Fruit fly (Drosophila melanogaster) whole organism, embryonic: Measurements from ENCODE around the gene ND-B16.6.
A peak's percentile ranks its signal among the peaks of the same experiment; 100 is the strongest.

ENCODE experiments used
- CG10147 ChIP-seq: fragments of 200-800 bp; sonication (Bioruptor generic); optimal IDR thresholded peaks from 2 replicates; lab custom pipeline; 2019; ENCODE audit warnings: missing biosample characterization, mild to moderate bottlenecking, missing genetic modification characterization, moderate library complexity
- CG10431 ChIP-seq: fragments of 200-800 bp; sonication (Bioruptor generic); optimal IDR thresholded peaks from 3 replicates; lab custom pipeline; 2018; ENCODE audit warnings: missing biosample characterization, mild to moderate bottlenecking, missing genetic modification characterization
- CG11456 ChIP-seq: fragments of 200-800 bp; sonication (Bioruptor generic); IDR thresholded peaks from 3 replicates; pipeline ENCODE4 v1.3.6; 2022; ENCODE audit warnings: missing biosample characterization, missing genetic modification characterization
- CG11695 ChIP-seq: fragments of 200-800 bp; sonication (Bioruptor generic); IDR thresholded peaks from 3 replicates; pipeline ENCODE4 v1.3.6; 2022; ENCODE audit warnings: missing biosample characterization, missing genetic modification characterization
- CG11696 ChIP-seq: fragments of 200-800 bp; sonication (Bioruptor generic); IDR thresholded peaks from 2 replicates; pipeline ENCODE4 v1.3.6; 2022; ENCODE audit warnings: missing biosample characterization, missing genetic modification characterization
- CG12391 ChIP-seq: fragments of 200-800 bp; sonication (Bioruptor generic); optimal IDR thresholded peaks from 3 replicates; lab custom pipeline; 2018; ENCODE audit warnings: missing biosample characterization, mild to moderate bottlenecking, missing genetic modification characterization, moderate library complexity
- CG13123 ChIP-seq: fragments of 200-800 bp; sonication (Bioruptor generic); optimal IDR thresholded peaks from 2 replicates; lab custom pipeline; 2016; ENCODE audit warnings: missing biosample characterization, missing genetic modification characterization
- CG15011 ChIP-seq: fragments of 200-800 bp; sonication (Bioruptor generic); optimal IDR thresholded peaks from 3 replicates; lab custom pipeline; 2018; ENCODE audit warnings: missing biosample characterization, mild to moderate bottlenecking, missing genetic modification characterization
- CG17359 ChIP-seq: fragments of 200-800 bp; sonication (Bioruptor generic); optimal IDR thresholded peaks from 3 replicates; lab custom pipeline; 2018; ENCODE audit warnings: missing biosample characterization, mild to moderate bottlenecking, missing genetic modification characterization, moderate library complexity
- CG1832 ChIP-seq: fragments of 200-800 bp; sonication (Bioruptor generic); optimal IDR thresholded peaks from 2 replicates; lab custom pipeline; 2017; ENCODE audit warnings: missing biosample characterization, mild to moderate bottlenecking, missing genetic modification characterization, inconsistent platforms
- CG2712 ChIP-seq: fragments of 200-800 bp; optimal IDR thresholded peaks from 3 replicates; lab custom pipeline; 2019; ENCODE audit warnings: missing biosample characterization, mild to moderate bottlenecking, missing genetic modification characterization, moderate library complexity
- CG3407 ChIP-seq: fragments of 200-800 bp; sonication (Bioruptor generic); optimal IDR thresholded peaks from 2 replicates; lab custom pipeline; 2018; ENCODE audit warnings: missing biosample characterization, mild to moderate bottlenecking, missing genetic modification characterization
- CG34422 ChIP-seq: fragments of 200-800 bp; sonication (Bioruptor generic); IDR thresholded peaks from 3 replicates; pipeline ENCODE4 v1.3.6; 2022; ENCODE audit warnings: missing biosample characterization, missing genetic modification characterization
- CG4820 ChIP-seq: fragments of 200-800 bp; sonication (Bioruptor generic); optimal IDR thresholded peaks from 3 replicates; lab custom pipeline; 2016; ENCODE audit warnings: missing biosample characterization, missing genetic modification characterization
- CG6765 ChIP-seq: fragments of 200-800 bp; sonication (Bioruptor generic); optimal IDR thresholded peaks from 3 replicates; lab custom pipeline; 2017; ENCODE audit warnings: missing biosample characterization, mild to moderate bottlenecking, missing genetic modification characterization
- CG6791 ChIP-seq: fragments of 200-800 bp; sonication (Bioruptor generic); IDR thresholded peaks from 3 replicates; pipeline ENCODE4 v1.3.6; 2022; ENCODE audit warnings: missing biosample characterization, missing genetic modification characterization; ENCODE audit not compliant: partially characterized antibody
- CG7271 ChIP-seq: fragments of 200-800 bp; sonication (Bioruptor generic); optimal IDR thresholded peaks from 2 replicates; lab custom pipeline; 2018; ENCODE audit warnings: missing biosample characterization, mild to moderate bottlenecking, missing genetic modification characterization, moderate library complexity
- CG7963 ChIP-seq: fragments of 200-800 bp; sonication (Bioruptor generic); IDR thresholded peaks from 3 replicates; pipeline ENCODE4 v1.3.6; 2022; ENCODE audit warnings: missing biosample characterization, missing genetic modification characterization; ENCODE audit not compliant: partially characterized antibody
- CG8089 ChIP-seq: fragments of 200-800 bp; sonication (Bioruptor generic); optimal IDR thresholded peaks from 3 replicates; lab custom pipeline; 2016; ENCODE audit warnings: missing biosample characterization, missing genetic modification characterization
- CG8924 ChIP-seq: fragments of 200-800 bp; optimal IDR thresholded peaks from 3 replicates; lab custom pipeline; 2019; ENCODE audit warnings: missing biosample characterization, mild to moderate bottlenecking, missing genetic modification characterization, moderate library complexity
- Deaf1 ChIP-seq: fragments of 200-800 bp; optimal IDR thresholded peaks from 3 replicates; lab custom pipeline; 2019; ENCODE audit warnings: missing biosample characterization, mild to moderate bottlenecking, missing genetic modification characterization, moderate library complexity
- Drgx ChIP-seq: fragments of 200-800 bp; sonication (Bioruptor generic); IDR thresholded peaks from 2 replicates; pipeline ENCODE4 v1.3.6; 2022; ENCODE audit warnings: missing biosample characterization, missing genetic modification characterization
- E2f1 ChIP-seq: fragments of 200-800 bp; sonication (Bioruptor generic); IDR thresholded peaks from 2 replicates; pipeline ENCODE4 v1.3.6; 2022; ENCODE audit warnings: missing biosample characterization, missing genetic modification characterization
- Ets65A ChIP-seq: fragments of 200-800 bp; sonication (Bioruptor generic); peaks from one replicate; lab custom pipeline; 2016; ENCODE audit warnings: missing biosample characterization, missing genetic modification characterization
- Lhr ChIP-seq: fragments of 200-800 bp; sonication (Bioruptor generic); optimal IDR thresholded peaks from 3 replicates; lab custom pipeline; 2017; ENCODE audit warnings: mild to moderate bottlenecking, missing biosample characterization, missing genetic modification reagents, missing genetic modification characterization
- Lpt ChIP-seq: fragments of >200 bp; optimal IDR thresholded peaks from 2 replicates; lab custom pipeline; 2018; ENCODE audit warnings: missing biosample characterization, missing genetic modification characterization
- Meics ChIP-seq: fragments of 200-800 bp; sonication (Bioruptor generic); optimal IDR thresholded peaks from 2 replicates; lab custom pipeline; 2017; ENCODE audit warnings: missing biosample characterization, mild to moderate bottlenecking, missing genetic modification characterization
- Tbp ChIP-seq: fragments of >200 bp; optimal IDR thresholded peaks from 2 replicates; lab custom pipeline; 2018; ENCODE audit warnings: missing biosample characterization, missing genetic modification characterization
- cg ChIP-seq: fragments of 200-800 bp; sonication (Bioruptor generic); optimal IDR thresholded peaks from 3 replicates; lab custom pipeline; 2019; ENCODE audit warnings: missing biosample characterization, mild to moderate bottlenecking, missing genetic modification characterization, moderate library complexity
- chm ChIP-seq: fragments of 200-800 bp; sonication (Bioruptor generic); IDR thresholded peaks from 2 replicates; pipeline ENCODE4 v1.3.6; 2022; ENCODE audit warnings: missing biosample characterization, missing genetic modification characterization
- crol ChIP-seq: fragments of 200-800 bp; sonication (Bioruptor generic); IDR thresholded peaks from 2 replicates; pipeline ENCODE4 v1.3.6; 2022; ENCODE audit warnings: missing biosample characterization, missing genetic modification characterization
- exex ChIP-seq: fragments of 200-800 bp; sonication (Bioruptor generic); optimal IDR thresholded peaks from 4 replicates; lab custom pipeline; 2018; ENCODE audit warnings: missing biosample characterization, mild to moderate bottlenecking, missing genetic modification characterization, moderate library complexity
- gcm2 ChIP-seq: fragments of 200-800 bp; sonication (Bioruptor generic); optimal IDR thresholded peaks from 2 replicates; lab custom pipeline; 2016; ENCODE audit warnings: missing biosample characterization, missing genetic modification characterization
- grn ChIP-seq: fragments of 200-800 bp; sonication (Bioruptor generic); optimal IDR thresholded peaks from 3 replicates; lab custom pipeline; 2017; ENCODE audit warnings: missing biosample characterization, missing genetic modification characterization
- hkb ChIP-seq, 2 experiments: fragments of 200-800 bp in 1 of 2; fragments of >200 bp in 1 of 2; sonication (Bioruptor generic) in 1 of 2; IDR thresholded peaks in 1 of 2; optimal IDR thresholded peaks in 1 of 2; 2 replicates each; pipeline versions ENCODE4 v1.3.6 to Lab custom; 2017 to 2022; ENCODE audit warnings: missing biosample characterization in 1 of 2, missing genetic modification characterization in 1 of 2
- inv ChIP-seq: fragments of 200-800 bp; sonication (Bioruptor generic); IDR thresholded peaks from 2 replicates; pipeline ENCODE4 v1.3.6; 2022; ENCODE audit warnings: missing biosample characterization, missing genetic modification characterization; ENCODE audit not compliant: partially characterized antibody
- lab ChIP-seq: fragments of 200-800 bp; sonication (Bioruptor generic); optimal IDR thresholded peaks from 3 replicates; lab custom pipeline; 2017; ENCODE audit warnings: missing biosample characterization, missing genetic modification characterization, mild to moderate bottlenecking, moderate library complexity, missing genetic modification reagents
- nom ChIP-seq: fragments of 200-800 bp; sonication (Bioruptor generic); optimal IDR thresholded peaks from 2 replicates; lab custom pipeline; 2017; ENCODE audit warnings: missing biosample characterization, missing genetic modification characterization, mild to moderate bottlenecking, moderate library complexity, missing genetic modification reagents
- sens-2 ChIP-seq: fragments of 200-800 bp; sonication (Bioruptor generic); IDR thresholded peaks from 2 replicates; pipeline ENCODE4 v1.3.6; 2022; ENCODE audit warnings: missing biosample characterization, missing genetic modification characterization
- shn ChIP-seq: fragments of 200-800 bp; sonication (Bioruptor generic); optimal IDR thresholded peaks from 3 replicates; lab custom pipeline; 2016; ENCODE audit warnings: missing biosample characterization, missing genetic modification characterization
- so ChIP-seq: fragments of 200-800 bp; sonication (Bioruptor generic); IDR thresholded peaks from 3 replicates; pipeline ENCODE4 v1.3.6; 2022; ENCODE audit warnings: missing biosample characterization, missing genetic modification characterization
- sug ChIP-seq: fragments of 200-800 bp; optimal IDR thresholded peaks from 2 replicates; lab custom pipeline; 2019; ENCODE audit warnings: missing biosample characterization, mild to moderate bottlenecking, missing genetic modification characterization, moderate library complexity
- unpg ChIP-seq: fragments of 200-800 bp; sonication (Bioruptor generic); optimal IDR thresholded peaks from 3 replicates; lab custom pipeline; 2018; ENCODE audit warnings: missing biosample characterization, mild to moderate bottlenecking, missing genetic modification characterization, moderate library complexity

The ND-B16.6 gene

dm6 chrX:6346926-6347367 is 3.3 kb downstream of the ND-B16.6 start, which contains the start of gene CG3847 (continued):
- TF ChIP-seq CG11695 (GFP tag; lab: Robert Waterston, UW) (0 out of 3 replicates have a peak, but pooled peaks have one; percentile 20), CG15011 (GFP tag; lab: Kevin White, UChicago) (no peak), CG13123 (GFP tag; lab: Kevin White, UChicago) (no peak)

dm6 chrX:6346153-6346552 is 4.0 kb downstream of the ND-B16.6 start:
- peak; percentile 56 for TF ChIP-seq Deaf1 (tag; lab: Kevin White, UChicago)
- TF ChIP-seq Drgx (GFP tag; lab: Robert Waterston, UW): no peak
- no peak for TF ChIP-seq Ets65A (GFP tag; lab: Kevin White, UChicago)

- TF ChIP-seq gcm2: no peak
- no peak for TF ChIP-seq shn (GFP tag; lab: Kevin White, UChicago)
- no peak for TF ChIP-seq chm
- TF ChIP-seq sug: peak; percentile 63
- peak; percentile 81 for TF ChIP-seq crol (GFP tag; lab: Robert Waterston, UW)
- TF ChIP-seq CG10431 (GFP tag; lab: Kevin White, UChicago): no peak
- TF ChIP-seq lab (GFP tag; lab: Kevin White, UChicago): peak; percentile 54
These were observed 5.6 kb downstream of the ND-B16.6 start for dm6 chrX:6344538-6345074.

- TF ChIP-seq so (GFP tag; lab: Robert Waterston, UW) (0 out of 3 replicates have a peak, but pooled peaks have one; percentile 64), CG34422 (GFP tag; lab: Robert Waterston, UW) (peak; percentile 68; the same call in 1 of the 3 replicates), Lpt (no peak), CG6791 (GFP tag; lab: Robert Waterston, UW) (no peak), CG1832 (GFP tag; lab: Kevin White, UChicago) (no peak), Lhr (GFP tag; lab: Kevin White, UChicago) (no peak), CG7271 (tag; lab: Kevin White, UChicago) (no peak), CG3407 (GFP tag; lab: Kevin White, UChicago) (peak; percentile 51), CG10147 (GFP tag; lab: Kevin White, UChicago) (no peak), cg (GFP tag; lab: Kevin White, UChicago) (no peak), CG8089 (GFP tag; lab: Kevin White, UChicago) (peak; percentile 9), CG7963 (GFP tag; lab: Robert Waterston, UW) (no peak), unpg (peak; percentile 10), CG4820 (no peak), CG12391 (tag; lab: Kevin White, UChicago) (peak; percentile 20), crol (GFP tag; lab: Robert Waterston, UW) (peak; percentile 90), CG2712 (tag; lab: Kevin White, UChicago) (peak; percentile 12), CG11696 (no peak), Meics (GFP tag; lab: Kevin White, UChicago) (no peak), CG17359 (tag; lab: Kevin White, UChicago) (peak; percentile 48), hkb (optimal IDR thresholded peaks at IDR 0.05; lab: Kevin White, UChicago) (no peak), hkb (GFP tag; IDR thresholded peaks at IDR 0.05; lab: Robert Waterston, UW) (peak; percentile 77), inv (GFP tag; lab: Robert Waterston, UW) (no peak), CG11456 (GFP tag; lab: Robert Waterston, UW) (no peak), CG6765 (GFP tag; lab: Kevin White, UChicago) (no peak), grn (GFP tag; lab: Kevin White, UChicago) (peak; percentile 83), E2f1 (GFP tag; lab: Robert Waterston, UW) (peak; percentile 46), Tbp (GFP tag; lab: Kevin White, UChicago) (no peak), Ets65A (GFP tag; lab: Kevin White, UChicago) (peak; percentile 13), sens-2 (GFP tag; lab: Robert Waterston, UW) (peak; percentile 57), nom (GFP tag; lab: Kevin White, UChicago) (peak; percentile 39), exex (no peak), CG8924 (tag; lab: Kevin White, UChicago) (no peak)
These were observed 6.2 kb downstream of the ND-B16.6 start for dm6 chrX:6343786-6344537.
